Fruit fly (Drosophila melanogaster): Measurements from ENCODE around the gene Vha68-3.

The Vha68-3 gene

dm6 chr2L:12974562-12975366, 3.8 kb upstream of the Vha68-3 start:
- TF ChIP-seq CG1620 (GFP tag; optimal IDR thresholded peaks at IDR 0.05) (no peak), tj (GFP tag; optimal IDR thresholded peaks at IDR 0.05) (peak; percentile 82), kay (GFP tag; ENCODE audit: borderline replicate concordance) (peak; percentile 93)

- TF ChIP-seq CG1620 (GFP tag; optimal IDR thresholded peaks at IDR 0.05) (no peak), kay (GFP tag; ENCODE audit: borderline replicate concordance) (peak; percentile 82)
Measured at dm6 chr2L:12975367-12975655, 3.3 kb upstream of the Vha68-3 start.

- TF ChIP-seq kay (GFP tag; ENCODE audit: borderline replicate concordance): peak; percentile 19
- no peak for TF ChIP-seq Clk (GFP tag; optimal IDR thresholded peaks at IDR 0.05)
- no peak for TF ChIP-seq CG14711 (tag; optimal IDR thresholded peaks at IDR 0.05)
Measured at dm6 chr2L:12982107-12982506, 3.5 kb downstream of the Vha68-3 start.

- no peak for TF ChIP-seq kay (GFP tag; ENCODE audit: borderline replicate concordance)
- TF ChIP-seq ovo (GFP tag; optimal IDR thresholded peaks at IDR 0.05): no peak
- no peak for TF ChIP-seq CG33017 (tag; optimal IDR thresholded peaks at IDR 0.05)
- no peak for TF ChIP-seq Hr96 (GFP tag; optimal IDR thresholded peaks at IDR 0.05)
- no peak for TF ChIP-seq toe (GFP tag; optimal IDR thresholded peaks at IDR 0.05)
- TF ChIP-seq cnc (optimal IDR thresholded peaks at IDR 0.05): no peak
Measured at dm6 chr2L:12985043-12985442, 6.5 kb downstream of the Vha68-3 start.

- TF ChIP-seq cnc (optimal IDR thresholded peaks at IDR 0.05): no peak
- no peak for TF ChIP-seq CG11617 (GFP tag; optimal IDR thresholded peaks at IDR 0.05)
- TF ChIP-seq CG7101 (tag; optimal IDR thresholded peaks at IDR 0.05): no peak
- peak; percentile 49 for TF ChIP-seq bab1 (GFP tag; optimal IDR thresholded peaks at IDR 0.05)
- TF ChIP-seq kay (GFP tag; ENCODE audit: borderline replicate concordance): peak; percentile 94
- peak; percentile 19 for TF ChIP-seq cic (GFP tag; optimal IDR thresholded peaks at IDR 0.05)
Measured at dm6 chr2L:13000393-13001001, 21.9 kb downstream of the Vha68-3 start, which contains the start of gene Yip1d1. Gene Yip1d1 (minus strand): TSS chr2L:13000635.

dm6 chr2L:13003659-13004058, 25.1 kb downstream of the Vha68-3 start:
- TF ChIP-seq ovo (GFP tag; optimal IDR thresholded peaks at IDR 0.05) (no peak), CG12768 (GFP tag; optimal IDR thresholded peaks at IDR 0.05) (no peak), kay (GFP tag; ENCODE audit: borderline replicate concordance) (no peak), tj (GFP tag; optimal IDR thresholded peaks at IDR 0.05) (no peak), toe (GFP tag; optimal IDR thresholded peaks at IDR 0.05) (no peak), pad (GFP tag; optimal IDR thresholded peaks at IDR 0.05) (no peak), Crg-1 (GFP tag; optimal IDR thresholded peaks at IDR 0.05) (no peak), Clk (GFP tag; optimal IDR thresholded peaks at IDR 0.05) (no peak), Mnt (GFP tag; optimal IDR thresholded peaks at IDR 0.05) (no peak), CG14711 (tag; optimal IDR thresholded peaks at IDR 0.05) (no peak), bab1 (GFP tag; optimal IDR thresholded peaks at IDR 0.05) (no peak), Hr96 (GFP tag; optimal IDR thresholded peaks at IDR 0.05) (no peak), CG1620 (GFP tag; optimal IDR thresholded peaks at IDR 0.05) (no peak), CG11617 (GFP tag; optimal IDR thresholded peaks at IDR 0.05) (no peak), CG7101 (tag; optimal IDR thresholded peaks at IDR 0.05) (no peak), CG7045 (GFP tag; optimal IDR thresholded peaks at IDR 0.05) (no peak)

dm6 chr2L:13004059-13004870, 25.7 kb downstream of the Vha68-3 start, which contains the start of the genes Vha68-1 and mTor:
Gene Vha68-1 (minus strand): TSS chr2L:13004107.
Gene mTor (plus strand): TSS chr2L:13004480.
- TF ChIP-seq Mnt (GFP tag; optimal IDR thresholded peaks at IDR 0.05) (peak; percentile 60), bab1 (GFP tag; optimal IDR thresholded peaks at IDR 0.05) (peak; percentile 52), CG7045 (GFP tag; optimal IDR thresholded peaks at IDR 0.05) (peak; percentile 45), CG14711 (tag; optimal IDR thresholded peaks at IDR 0.05) (peak; percentile 60), CG5204 (GFP tag; optimal IDR thresholded peaks at IDR 0.05) (no peak), Crg-1 (GFP tag; optimal IDR thresholded peaks at IDR 0.05) (peak; percentile 56), CG12768 (GFP tag; optimal IDR thresholded peaks at IDR 0.05) (peak; percentile 42), tj (GFP tag; optimal IDR thresholded peaks at IDR 0.05) (peak; percentile 43), Hr96 (GFP tag; optimal IDR thresholded peaks at IDR 0.05) (peak; percentile 63), ovo (GFP tag; optimal IDR thresholded peaks at IDR 0.05) (peak; percentile 17), CG33017 (tag; optimal IDR thresholded peaks at IDR 0.05) (peak; percentile 73), pad (GFP tag; optimal IDR thresholded peaks at IDR 0.05) (peak; percentile 41), Clk (GFP tag; optimal IDR thresholded peaks at IDR 0.05) (peak; percentile 15), CG11617 (GFP tag; optimal IDR thresholded peaks at IDR 0.05) (peak; percentile 64), CG1620 (GFP tag; optimal IDR thresholded peaks at IDR 0.05) (peak; percentile 33), CG7101 (tag; optimal IDR thresholded peaks at IDR 0.05) (peak; percentile 78), cic (GFP tag; optimal IDR thresholded peaks at IDR 0.05) (no peak), toe (GFP tag; optimal IDR thresholded peaks at IDR 0.05) (peak; percentile 83), cnc (optimal IDR thresholded peaks at IDR 0.05) (no peak), kay (GFP tag; ENCODE audit: borderline replicate concordance) (no peak)

Measured in whole organism, adult.